Fruit fly (Drosophila melanogaster) whole organism, wandering third instar larva: ENCODE data around the gene CG11373.

Experiments
- CG32264 ChIP-seq: fragments of 200-800 bp; sonication (Bioruptor generic); optimal IDR thresholded peaks from 2 replicates; lab custom pipeline; 2016; ENCODE audit warnings: missing biosample characterization, missing genetic modification characterization
- Dif ChIP-seq: fragments of 200-275, 200-300 bp; sonication (Bioruptor generic); optimal IDR thresholded peaks from 2 replicates; lab custom pipeline; 2018; ENCODE audit warnings: missing biosample characterization, missing genetic modification characterization; ENCODE audit not compliant: partially characterized antibody
- Hnf4 ChIP-seq: fragments of 200-800 bp; sonication (Bioruptor generic); optimal IDR thresholded peaks from 2 replicates; lab custom pipeline; 2016; ENCODE audit warnings: missing biosample characterization, mild to moderate bottlenecking, missing genetic modification characterization
- Myc ChIP-seq: fragments of >200 bp; optimal IDR thresholded peaks from 2 replicates; lab custom pipeline; 2017
- N ChIP-seq: fragments of >200 bp; optimal IDR thresholded peaks from 2 replicates; lab custom pipeline; 2018; ENCODE audit warnings: missing biosample characterization, missing external identifiers, missing genetic modification characterization
- Sp1 ChIP-seq: fragments of 200-800 bp; sonication (Bioruptor generic); optimal IDR thresholded peaks from 3 replicates; lab custom pipeline; 2019; ENCODE audit warnings: missing biosample characterization, mild to moderate bottlenecking, missing genetic modification characterization, moderate library complexity
- ey ChIP-seq: fragments of 200-800 bp; sonication (Bioruptor generic); optimal IDR thresholded peaks from 2 replicates; lab custom pipeline; 2016; ENCODE audit warnings: missing biosample characterization, missing genetic modification characterization
- h ChIP-seq: fragments of 200-800 bp; sonication (Bioruptor generic); optimal IDR thresholded peaks from 3 replicates; lab custom pipeline; 2016; ENCODE audit warnings: missing biosample characterization, mild to moderate bottlenecking, missing genetic modification characterization
- lola ChIP-seq: fragments of >200 bp; optimal IDR thresholded peaks from 2 replicates; lab custom pipeline; 2017; ENCODE audit warnings: missing biosample characterization, missing genetic modification characterization
- tai ChIP-seq: sonication (Bioruptor generic); optimal IDR thresholded peaks from 2 replicates; lab custom pipeline; 2016; ENCODE audit warnings: missing biosample characterization, missing genetic modification characterization

- TF ChIP-seq tai (GFP tag; lab: Kevin White, UChicago): no peak
- no peak for TF ChIP-seq lola (GFP tag; lab: Kevin White, UChicago)
- TF ChIP-seq h (GFP tag; lab: Kevin White, UChicago): no peak
- no peak for TF ChIP-seq ey (GFP tag; lab: Kevin White, UChicago)
- TF ChIP-seq Sp1 (GFP tag; lab: Kevin White, UChicago): no peak
- TF ChIP-seq Hnf4 (GFP tag; lab: Kevin White, UChicago): no peak
- TF ChIP-seq N: no peak
- no peak for TF ChIP-seq Dif
- TF ChIP-seq CG32264 (GFP tag; lab: Kevin White, UChicago): no peak
- TF ChIP-seq Myc (lab: Kevin White, UChicago): no peak
Measured at dm6 chr3R:5998831-5999230, 38.0 kb upstream of the CG11373 start.
